Fruit fly (Drosophila melanogaster) whole organism, embryonic: Measurements from ENCODE around the gene CG12106.

Experiments used
- Ada2b ChIP-seq: fragments of 200-800 bp; sonication (Bioruptor generic); IDR thresholded peaks from 2 replicates; pipeline ENCODE4 v1.3.6; 2022; ENCODE audit warnings: missing biosample characterization, missing genetic modification characterization
- Atf3 ChIP-seq: fragments of 200-800 bp; sonication (Bioruptor generic); optimal IDR thresholded peaks from 3 replicates; lab custom pipeline; 2016; ENCODE audit warnings: missing biosample characterization, missing genetic modification characterization
- CG11085 ChIP-seq: fragments of 200-800 bp; sonication (Bioruptor generic); IDR thresholded peaks from 2 replicates; pipeline ENCODE4 v1.3.6; 2022; ENCODE audit warnings: missing biosample characterization, missing genetic modification characterization
- CG11247 ChIP-seq: fragments of 200-800 bp; sonication (Bioruptor generic); IDR thresholded peaks from 2 replicates; pipeline ENCODE4 v1.3.6; 2022; ENCODE audit warnings: missing biosample characterization, missing genetic modification characterization
- CG12236 ChIP-seq: fragments of 200-800 bp; sonication (Bioruptor generic); optimal IDR thresholded peaks from 2 replicates; lab custom pipeline; 2016; ENCODE audit warnings: missing biosample characterization, missing genetic modification characterization
- CG14441 ChIP-seq: fragments of 200-800 bp; sonication (Bioruptor generic); IDR thresholded peaks from 2 replicates; pipeline ENCODE4 v1.3.6; 2022; ENCODE audit warnings: missing biosample characterization, missing genetic modification characterization
- CG15011 ChIP-seq: fragments of 200-800 bp; sonication (Bioruptor generic); optimal IDR thresholded peaks from 3 replicates; lab custom pipeline; 2018; ENCODE audit warnings: missing biosample characterization, mild to moderate bottlenecking, missing genetic modification characterization
- CG1603 ChIP-seq: fragments of 200-800 bp; sonication (Bioruptor generic); optimal IDR thresholded peaks from 2 replicates; lab custom pipeline; 2019; ENCODE audit warnings: missing biosample characterization, mild to moderate bottlenecking, missing genetic modification characterization, moderate library complexity
- CG16815 ChIP-seq: fragments of 200-800 bp; sonication (Bioruptor generic); optimal IDR thresholded peaks from 3 replicates; lab custom pipeline; 2017; ENCODE audit warnings: missing biosample characterization, mild to moderate bottlenecking, missing genetic modification characterization
- CG17385 ChIP-seq: fragments of 200-800 bp; sonication (Bioruptor generic); optimal IDR thresholded peaks from 3 replicates; lab custom pipeline; 2018; ENCODE audit warnings: missing biosample characterization, mild to moderate bottlenecking, missing genetic modification characterization
- CG17802 ChIP-seq: fragments of 200-800 bp; sonication (Bioruptor generic); optimal IDR thresholded peaks from 2 replicates; lab custom pipeline; 2018; ENCODE audit warnings: missing biosample characterization, mild to moderate bottlenecking, missing genetic modification characterization, moderate library complexity
- CG2116 ChIP-seq: fragments of 200-800 bp; sonication (Bioruptor generic); optimal IDR thresholded peaks from 3 replicates; lab custom pipeline; 2018; ENCODE audit warnings: missing biosample characterization, mild to moderate bottlenecking, missing genetic modification characterization
- CG2889 ChIP-seq: fragments of 200-800 bp; sonication (Bioruptor generic); IDR thresholded peaks from 3 replicates; pipeline ENCODE4 v1.3.6; 2022; ENCODE audit warnings: missing biosample characterization, missing genetic modification characterization
- CG31365 ChIP-seq: fragments of 200-800 bp; sonication (Bioruptor generic); optimal IDR thresholded peaks from 2 replicates; lab custom pipeline; 2018; ENCODE audit warnings: missing biosample characterization, mild to moderate bottlenecking, missing genetic modification characterization
- CG31388 ChIP-seq: fragments of 200-800 bp; sonication (Bioruptor generic); optimal IDR thresholded peaks from 2 replicates; lab custom pipeline; 2016; ENCODE audit warnings: missing biosample characterization, missing genetic modification characterization
- CG33557 ChIP-seq: fragments of 200-800 bp; sonication (Bioruptor generic); optimal IDR thresholded peaks from 2 replicates; lab custom pipeline; 2019; ENCODE audit warnings: missing biosample characterization, mild to moderate bottlenecking, missing genetic modification characterization, moderate library complexity
- CG3838 ChIP-seq: fragments of 200-800 bp; sonication (Bioruptor generic); optimal IDR thresholded peaks from 3 replicates; lab custom pipeline; 2016; ENCODE audit warnings: missing biosample characterization, missing genetic modification characterization
- CG4360 ChIP-seq: fragments of 200-800 bp; sonication (Bioruptor generic); IDR thresholded peaks from 2 replicates; pipeline ENCODE4 v1.3.6; 2022; ENCODE audit warnings: missing biosample characterization, missing genetic modification characterization
- CG4424 ChIP-seq: fragments of 200-800 bp; sonication (Bioruptor generic); optimal IDR thresholded peaks from 3 replicates; lab custom pipeline; 2016; ENCODE audit warnings: missing biosample characterization, missing genetic modification characterization
- CG5180 ChIP-seq: fragments of 200-800 bp; sonication (Bioruptor generic); optimal IDR thresholded peaks from 3 replicates; lab custom pipeline; 2017; ENCODE audit warnings: missing biosample characterization, missing genetic modification characterization, mild to moderate bottlenecking, moderate library complexity, missing genetic modification reagents
- CG6765 ChIP-seq: fragments of 200-800 bp; sonication (Bioruptor generic); optimal IDR thresholded peaks from 3 replicates; lab custom pipeline; 2017; ENCODE audit warnings: missing biosample characterization, mild to moderate bottlenecking, missing genetic modification characterization
- CG7372 ChIP-seq: fragments of 200-800 bp; sonication (Bioruptor generic); IDR thresholded peaks from 2 replicates; pipeline ENCODE4 v1.3.6; 2022; ENCODE audit warnings: missing biosample characterization, missing genetic modification characterization
- CG8281 ChIP-seq: fragments of 200-800 bp; sonication (Bioruptor generic); optimal IDR thresholded peaks from 2 replicates; lab custom pipeline; 2018; ENCODE audit warnings: missing biosample characterization, mild to moderate bottlenecking, missing genetic modification characterization, moderate library complexity
- Chrac-16 ChIP-seq: fragments of 200-800 bp; sonication (Bioruptor generic); optimal IDR thresholded peaks from 3 replicates; lab custom pipeline; 2016; ENCODE audit warnings: missing biosample characterization, missing genetic modification characterization
- HLHmδ ChIP-seq: fragments of 200-800 bp; sonication (Bioruptor generic); optimal IDR thresholded peaks from 2 replicates; lab custom pipeline; 2018; ENCODE audit warnings: missing biosample characterization, mild to moderate bottlenecking, missing genetic modification characterization, moderate library complexity
- Med ChIP-seq: fragments of 200-800 bp; sonication (Bioruptor generic); peaks from one replicate; lab custom pipeline; 2016; ENCODE audit warnings: missing biosample characterization, missing genetic modification characterization, mild to moderate bottlenecking, inconsistent platforms, moderate library complexity
- Opbp ChIP-seq: fragments of 200-800 bp; sonication (Bioruptor generic); IDR thresholded peaks from 3 replicates; pipeline ENCODE4 v1.3.6; 2022; ENCODE audit warnings: missing biosample characterization, missing genetic modification characterization; ENCODE audit not compliant: partially characterized antibody
- TFAM ChIP-seq: fragments of 200-800 bp; sonication (Bioruptor generic); optimal IDR thresholded peaks from 2 replicates; lab custom pipeline; 2017; ENCODE audit warnings: missing biosample characterization, missing genetic modification characterization, inconsistent platforms
- Xbp1 ChIP-seq: fragments of 200-800 bp; sonication (Bioruptor generic); optimal IDR thresholded peaks from 3 replicates; lab custom pipeline; 2016; ENCODE audit warnings: missing biosample characterization, mild to moderate bottlenecking, missing genetic modification characterization
- abd-A ChIP-seq: fragments of 200-800 bp; sonication (Bioruptor generic); optimal IDR thresholded peaks from 3 replicates; lab custom pipeline; 2019; ENCODE audit warnings: missing biosample characterization, mild to moderate bottlenecking, missing genetic modification characterization, moderate library complexity
- bsh ChIP-seq, 2 experiments: fragments of 200-800 bp; sonication (Bioruptor generic); optimal IDR thresholded peaks; 2 replicates each; lab custom pipeline; 2017 to 2018; ENCODE audit warnings: mild to moderate bottlenecking in 2 of 2, missing biosample characterization in 2 of 2, missing genetic modification characterization in 2 of 2, moderate library complexity in 1 of 2
- cad ChIP-seq: fragments of >200 bp; optimal IDR thresholded peaks from 2 replicates; lab custom pipeline; 2017; ENCODE audit warnings: missing biosample characterization, missing genetic modification characterization
- caup ChIP-seq: fragments of 200-800 bp; sonication (Bioruptor generic); optimal IDR thresholded peaks from 3 replicates; lab custom pipeline; 2017; ENCODE audit warnings: missing biosample characterization, mild to moderate bottlenecking, missing genetic modification characterization, moderate library complexity; ENCODE audit not compliant: severe bottlenecking
- chinmo ChIP-seq: fragments of 200-800 bp; sonication (Bioruptor generic); IDR thresholded peaks from 4 replicates; pipeline ENCODE4 v1.3.6; 2022; ENCODE audit warnings: missing biosample characterization, missing genetic modification characterization; ENCODE audit not compliant: partially characterized antibody
- gro ChIP-seq: fragments of 200-800 bp; sonication (Bioruptor generic); optimal IDR thresholded peaks from 2 replicates; lab custom pipeline; 2016; ENCODE audit warnings: missing biosample characterization, missing genetic modification characterization
- klu ChIP-seq: fragments of 200-800 bp; sonication (Bioruptor generic); IDR thresholded peaks from 2 replicates; pipeline ENCODE4 v1.3.6; 2022; ENCODE audit warnings: missing biosample characterization, missing genetic modification characterization
- knrl ChIP-seq: fragments of 200-800 bp; sonication (Bioruptor generic); IDR thresholded peaks from 3 replicates; pipeline ENCODE4 v1.3.6; 2022; ENCODE audit warnings: missing biosample characterization, missing genetic modification characterization; ENCODE audit not compliant: partially characterized antibody
- odd ChIP-seq: fragments of 200-800 bp; sonication (Bioruptor generic); optimal IDR thresholded peaks from 2 replicates; lab custom pipeline; 2017; ENCODE audit warnings: missing biosample characterization, mild to moderate bottlenecking, missing genetic modification characterization
- pan ChIP-seq, 4 experiments: fragments of >200 bp in 3 of 4; fragments of 200-800 bp in 1 of 4; sonication (Bioruptor generic) in 1 of 4; optimal IDR thresholded peaks in 3 of 4; IDR thresholded peaks in 1 of 4; 2 replicates each; pipeline versions ENCODE4 v1.3.6 to Lab custom; 2017 to 2022; ENCODE audit warnings: missing biosample characterization in 2 of 4, missing genetic modification characterization in 2 of 4, mixed read lengths in 1 of 4
- pita ChIP-seq: fragments of 200-800 bp; sonication (Bioruptor generic); optimal IDR thresholded peaks from 2 replicates; lab custom pipeline; 2017; ENCODE audit warnings: missing biosample characterization, mild to moderate bottlenecking, missing genetic modification characterization
- pum ChIP-seq: fragments of 200-800 bp; sonication (Bioruptor generic); optimal IDR thresholded peaks from 2 replicates; lab custom pipeline; 2016; ENCODE audit warnings: missing biosample characterization, missing genetic modification characterization
- slou ChIP-seq: fragments of 200-800 bp; sonication (Bioruptor generic); optimal IDR thresholded peaks from 3 replicates; lab custom pipeline; 2016; ENCODE audit warnings: missing biosample characterization, missing genetic modification characterization
- tap ChIP-seq: fragments of 200-800 bp; optimal IDR thresholded peaks from 3 replicates; lab custom pipeline; 2019; ENCODE audit warnings: missing biosample characterization, mild to moderate bottlenecking, missing genetic modification characterization, moderate library complexity
- tgo ChIP-seq: fragments of 200-800 bp; sonication (Bioruptor generic); IDR thresholded peaks from 3 replicates; pipeline ENCODE4 v1.3.6; 2022; ENCODE audit warnings: missing biosample characterization, missing genetic modification characterization
- tin ChIP-seq: fragments of 200-800 bp; sonication (Bioruptor generic); optimal IDR thresholded peaks from 3 replicates; lab custom pipeline; 2016; ENCODE audit warnings: missing biosample characterization, missing genetic modification characterization
- unpg ChIP-seq: fragments of 200-800 bp; sonication (Bioruptor generic); optimal IDR thresholded peaks from 3 replicates; lab custom pipeline; 2018; ENCODE audit warnings: missing biosample characterization, mild to moderate bottlenecking, missing genetic modification characterization, moderate library complexity
- usp ChIP-seq: fragments of >200 bp; optimal IDR thresholded peaks from 2 replicates; lab custom pipeline; 2017; ENCODE audit warnings: missing biosample characterization, missing genetic modification characterization
- vnd ChIP-seq: fragments of 200-800 bp; sonication (Bioruptor generic); IDR thresholded peaks from 3 replicates; pipeline ENCODE4 v1.3.6; 2022; ENCODE audit warnings: missing biosample characterization, missing genetic modification characterization; ENCODE audit not compliant: partially characterized antibody
- wek ChIP-seq: fragments of 200-800 bp; sonication (Bioruptor generic); optimal IDR thresholded peaks from 3 replicates; lab custom pipeline; 2018; ENCODE audit warnings: missing biosample characterization, mild to moderate bottlenecking, missing genetic modification characterization, moderate library complexity

CG12106 gene

dm6 chrX:9196362-9196761 lies 2.7 kb downstream of the CG12106 start, which contains the start of gene CG12118 (continued):
- TF ChIP-seq slou (peak; percentile 70), caup (GFP tag; lab: Kevin White, UChicago) (peak; percentile 62), CG5180 (GFP tag; lab: Kevin White, UChicago) (no peak), tin (GFP tag; lab: Kevin White, UChicago) (peak; percentile 79), CG4360 (GFP tag; lab: Robert Waterston, UW) (no peak), CG7372 (peak; percentile 77), CG31388 (GFP tag; lab: Kevin White, UChicago) (peak; percentile 42), CG8281 (tag; lab: Kevin White, UChicago) (peak; percentile 2), Xbp1 (GFP tag; lab: Kevin White, UChicago) (peak; percentile 90), CG33557 (GFP tag; lab: Kevin White, UChicago) (peak; percentile 64), pum (GFP tag; lab: Kevin White, UChicago) (no peak), bsh (GFP tag; optimal IDR thresholded peaks at IDR 0.05; lab: Kevin White, UChicago) (peak in 1 of 2 experiments; percentile 84), wek (no peak), CG4424 (GFP tag; lab: Kevin White, UChicago) (peak; percentile 77), klu (GFP tag; lab: Robert Waterston, UW) (peak; percentile 41; the same call in 1 of the 2 replicates), CG14441 (GFP tag; lab: Robert Waterston, UW) (peak; percentile 78), abd-A (tag; lab: Kevin White, UChicago) (no peak), CG17802 (peak; percentile 25), Med (peak; percentile 61), CG1603 (tag; lab: Kevin White, UChicago) (peak; percentile 35), CG12236 (GFP tag; lab: Kevin White, UChicago) (no peak), tap (tag; lab: Kevin White, UChicago) (peak; percentile 38), CG31365 (no peak), CG2116 (peak; percentile 88), CG17385 (GFP tag; lab: Kevin White, UChicago) (peak; percentile 71), CG11085 (GFP tag; lab: Robert Waterston, UW) (0 out of 2 replicates have a peak, but pooled peaks have one; percentile 42), knrl (GFP tag; lab: Robert Waterston, UW) (peak; percentile 93), chinmo (peak; percentile 72; the same call in 1 of the 4 replicates), pan (optimal IDR thresholded peaks at IDR 0.05; lab: Kevin White, UChicago) (no peak), pan (GFP tag; optimal IDR thresholded peaks at IDR 0.05 in 1 of 2, IDR thresholded peaks at IDR 0.05 in 1 of 2) (peak in 1 of 2 experiments; percentile 84), vnd (GFP tag; lab: Robert Waterston, UW) (peak; percentile 94), Ada2b (GFP tag; lab: Robert Waterston, UW) (peak; percentile 75), Chrac-16 (GFP tag; lab: Kevin White, UChicago) (peak; percentile 86), CG16815 (GFP tag; lab: Kevin White, UChicago) (peak; percentile 55), CG6765 (GFP tag; lab: Kevin White, UChicago) (no peak), CG2889 (GFP tag; lab: Robert Waterston, UW) (peak; percentile 84), odd (GFP tag; lab: Kevin White, UChicago) (peak; percentile 43), TFAM (GFP tag; lab: Kevin White, UChicago) (no peak), usp (GFP tag; lab: Kevin White, UChicago) (no peak), Atf3 (GFP tag; lab: Kevin White, UChicago) (no peak), HLHmδ (no peak), cad (GFP tag; lab: Kevin White, UChicago) (no peak), tgo (GFP tag; lab: Robert Waterston, UW) (peak; percentile 79), unpg (GFP tag; lab: Kevin White, UChicago) (peak; percentile 81), CG3838 (GFP tag; lab: Kevin White, UChicago) (peak; percentile 38), CG11247 (peak; percentile 83), pita (GFP tag; lab: Kevin White, UChicago) (no peak), CG15011 (GFP tag; lab: Kevin White, UChicago) (peak; percentile 20), gro (GFP tag; lab: Kevin White, UChicago) (peak; percentile 15), Opbp (GFP tag; lab: Robert Waterston, UW) (peak; percentile 85)
